Worm (Caenorhabditis elegans) whole organism, midembryonic: ENCODE measurements around the gene Y39G8B.2.

ENCODE experiments used
- flt-1 ChIP-seq: fragments of 200-800 bp; sonication (Bioruptor generic); IDR thresholded peaks from 2 replicates; pipeline ENCODE4 v1.3.6; 2022; ENCODE audit warnings: missing genetic modification characterization, missing compliant biosample characterization
- med-1 ChIP-seq: sonication (generic microtip); optimal IDR thresholded peaks from 2 replicates; lab custom pipeline; 2017; ENCODE audit warnings: missing genetic modification characterization, mild to moderate bottlenecking, missing compliant biosample characterization, antibody characterized with exemption, missing genetic modification reagents; ENCODE audit not compliant: insufficient read depth

ce11 chrII:13997989-13998388 lies 22.0 kb upstream of the Y39G8B.2 start:
- TF ChIP-seq med-1 (GFP tag; lab: Kevin White, UChicago) (no peak), flt-1 (GFP tag; lab: Robert Waterston, UW) (no peak)
